Fruit fly (Drosophila melanogaster) whole organism, pupa: ENCODE results near the gene CG9784.

ENCODE experiments used
- CG10348 ChIP-seq: fragments of 200-800 bp; sonication (Bioruptor generic); IDR thresholded peaks from 2 replicates; pipeline ENCODE4 v1.3.6; 2022; ENCODE audit warnings: missing biosample characterization, missing genetic modification characterization
- CG14655 ChIP-seq: fragments of 200-800 bp; sonication (Bioruptor generic); optimal IDR thresholded peaks from 3 replicates; lab custom pipeline; 2017; ENCODE audit warnings: mild to moderate bottlenecking, missing biosample characterization, missing genetic modification reagents, missing genetic modification characterization
- CG32121 ChIP-seq: fragments of 200-800 bp; sonication (Bioruptor generic); IDR thresholded peaks from 2 replicates; pipeline ENCODE4 v1.3.6; 2022; ENCODE audit warnings: missing biosample characterization, missing genetic modification characterization
- CG34367 ChIP-seq: fragments of 200-800 bp; sonication (Bioruptor generic); optimal IDR thresholded peaks from 2 replicates; lab custom pipeline; 2018; ENCODE audit warnings: missing biosample characterization, mild to moderate bottlenecking, missing genetic modification characterization
- CG4496 ChIP-seq: fragments of 200-800 bp; sonication (Bioruptor generic); IDR thresholded peaks from 3 replicates; pipeline ENCODE4 v1.3.6; 2022; ENCODE audit warnings: missing biosample characterization, missing genetic modification characterization
- CG8159 ChIP-seq: fragments of 200-800 bp; sonication (Bioruptor generic); optimal IDR thresholded peaks from 3 replicates; lab custom pipeline; 2018; ENCODE audit warnings: missing biosample characterization, mild to moderate bottlenecking, missing genetic modification characterization, moderate library complexity
- D1 ChIP-seq: fragments of 200-800 bp; sonication (Bioruptor generic); optimal IDR thresholded peaks from 2 replicates; lab custom pipeline; 2018; ENCODE audit warnings: missing biosample characterization, mild to moderate bottlenecking, missing genetic modification characterization, moderate library complexity
- EcR ChIP-seq: fragments of 200-800 bp; sonication (Bioruptor generic); optimal IDR thresholded peaks from 3 replicates; lab custom pipeline; 2019; ENCODE audit warnings: missing biosample characterization, missing genetic modification characterization, mild to moderate bottlenecking, moderate library complexity, missing genetic modification reagents
- Ets98B ChIP-seq: fragments of 200-800 bp; sonication (Bioruptor generic); IDR thresholded peaks from 2 replicates; pipeline ENCODE4 v1.3.6; 2022; ENCODE audit warnings: missing biosample characterization, missing genetic modification characterization
- rn ChIP-seq: fragments of 200-800 bp; sonication (Bioruptor generic); IDR thresholded peaks from 2 replicates; pipeline ENCODE4 v1.3.6; 2022; ENCODE audit warnings: missing biosample characterization, missing genetic modification characterization

dm6 chrX:16598336-16598977, 558 bp downstream of the CG9784 start:
- TF ChIP-seq EcR (GFP tag; lab: Kevin White, UChicago) (no peak), rn (GFP tag; lab: Robert Waterston, UW) (no peak), Ets98B (GFP tag; lab: Robert Waterston, UW) (no peak), CG14655 (no peak), CG10348 (GFP tag; lab: Robert Waterston, UW) (no peak), CG8159 (tag; lab: Kevin White, UChicago) (no peak), CG4496 (GFP tag; lab: Robert Waterston, UW) (no peak), CG34367 (tag; lab: Kevin White, UChicago) (no peak), CG32121 (GFP tag; lab: Robert Waterston, UW) (0 out of 2 replicates have a peak, but pooled peaks have one; percentile 16), D1 (tag; lab: Kevin White, UChicago) (no peak)
